Worm (Caenorhabditis elegans): ENCODE data around the gene E01G4.3.

Gene E01G4.3

ce11 chrII:13447166-13447643 lies 22.2 kb downstream of the E01G4.3 start, which contains the start of gene tbc-14:
TSS of gene tbc-14 (minus strand) at chrII:13447593.
- TF ChIP-seq tbx-9 (tag; optimal IDR thresholded peaks at IDR 0.05; ENCODE audit: borderline replicate concordance): no peak
- no peak for TF ChIP-seq atf-7 (tag; optimal IDR thresholded peaks at IDR 0.05)
- no peak for TF ChIP-seq egl-18 (GFP tag; IDR thresholded peaks at IDR 0.05)
- no peak for TF ChIP-seq ceh-79 (tag; optimal IDR thresholded peaks at IDR 0.05)
- TF ChIP-seq lsy-27 (tag; optimal IDR thresholded peaks at IDR 0.05; ENCODE audit: borderline replicate concordance, insufficient read depth): no peak
- TF ChIP-seq let-607 (tag; optimal IDR thresholded peaks at IDR 0.05): no peak
- TF ChIP-seq nfyb-1 (GFP tag; IDR thresholded peaks at IDR 0.05): no peak
- TF ChIP-seq F10E7.11 (tag; optimal IDR thresholded peaks at IDR 0.05): no peak
- no peak for TF ChIP-seq ceh-58 (GFP tag; IDR thresholded peaks at IDR 0.05)
- TF ChIP-seq ztf-25 (GFP tag; IDR thresholded peaks at IDR 0.05): no peak
- TF ChIP-seq attf-5 (GFP tag; optimal IDR thresholded peaks at IDR 0.05): no peak
- no peak for TF ChIP-seq cebp-2 (GFP tag; IDR thresholded peaks at IDR 0.05)
- no peak for TF ChIP-seq B0336.3 (GFP tag; IDR thresholded peaks at IDR 0.05)
- TF ChIP-seq sptf-2 (GFP tag; optimal IDR thresholded peaks at IDR 0.05): no peak
- no peak for TF ChIP-seq F39B2.1 (GFP tag; IDR thresholded peaks at IDR 0.05)
- no peak for TF ChIP-seq B0019.2 (GFP tag; conservative IDR thresholded peaks at IDR 0.05)
- no peak for TF ChIP-seq ceh-100 (GFP tag; IDR thresholded peaks at IDR 0.05)
- no peak for TF ChIP-seq hmg-20 (GFP tag; IDR thresholded peaks at IDR 0.05)
- TF ChIP-seq Y53F4B.3 (GFP tag; IDR thresholded peaks at IDR 0.05): no peak
- no peak for TF ChIP-seq lin-54 (GFP tag; optimal IDR thresholded peaks at IDR 0.05)

DNA sequence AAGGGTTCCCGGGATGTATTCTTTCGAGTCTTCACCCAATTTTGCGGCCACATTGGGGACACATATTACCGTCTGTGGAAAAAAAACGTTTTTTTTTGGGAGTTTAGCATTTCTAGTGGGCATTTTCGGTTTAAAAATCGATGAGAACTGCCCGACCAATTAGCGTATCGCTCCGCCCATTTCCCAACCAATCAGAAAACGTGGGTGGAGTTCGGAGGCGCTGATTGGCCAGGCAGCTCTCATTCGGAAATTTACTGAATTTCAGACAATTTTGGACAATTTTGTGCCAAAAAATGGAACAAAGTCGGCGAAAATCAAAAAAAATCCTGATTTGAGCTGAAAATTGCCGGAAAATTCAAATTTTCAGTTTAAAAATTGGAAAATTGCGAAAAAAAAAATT lies 22.8 kb downstream of the E01G4.3 start:
- TF ChIP-seq ztf-18 (tag; optimal IDR thresholded peaks at IDR 0.05): no peak
- TF ChIP-seq nfyb-1 (GFP tag; IDR thresholded peaks at IDR 0.05): peak; percentile 75; the same call in 1 of the 2 replicates

DNA sequence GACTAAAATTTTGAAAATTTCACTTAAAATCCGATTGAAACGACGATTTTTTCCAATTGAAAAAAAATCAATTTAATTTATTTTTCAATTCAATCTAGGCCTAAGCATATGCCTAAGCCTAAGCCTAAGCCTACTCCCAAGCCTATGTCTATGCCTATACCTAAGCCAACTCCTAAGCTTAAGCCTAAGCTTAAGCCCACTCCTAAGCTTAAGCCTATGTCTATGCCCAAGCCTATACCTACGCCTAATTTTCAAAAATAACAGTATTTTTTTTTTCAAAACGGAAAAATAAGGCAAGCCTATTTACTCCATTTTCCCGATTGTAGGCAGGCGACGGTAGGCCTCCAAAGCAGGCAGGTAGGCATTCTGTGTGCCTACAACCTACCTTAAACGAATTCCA lies 25.1 kb downstream of the E01G4.3 start:
- no peak for TF ChIP-seq lin-35 (GFP tag; optimal IDR thresholded peaks at IDR 0.05)

DNA sequence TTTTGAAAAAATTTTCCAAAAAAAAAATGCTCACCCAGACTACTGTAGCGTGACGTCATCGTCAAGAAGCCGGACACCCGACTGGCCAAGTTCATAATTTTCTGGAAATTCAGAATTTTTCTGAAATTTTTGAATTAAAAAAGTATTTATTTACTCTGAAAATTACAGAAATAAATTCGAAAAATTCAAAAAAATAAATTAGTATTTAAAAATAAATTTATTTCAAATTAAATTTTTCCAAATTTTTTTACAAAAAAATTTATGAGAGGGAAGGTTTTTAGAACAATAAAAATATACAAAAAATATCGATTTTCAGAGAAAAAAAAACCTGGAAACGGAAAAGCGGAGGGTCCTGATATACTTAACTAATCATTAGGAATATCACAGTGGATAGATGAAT lies 32.7 kb downstream of the E01G4.3 start, which contains the start of gene Y48E1C.4:
Y48E1C.4 (minus strand) TSS at position 101 of the 400 bp plus-strand sequence.
- TF ChIP-seq hrde-1 (tag; optimal IDR thresholded peaks at IDR 0.05; ENCODE audit: borderline replicate concordance): no peak
- no peak for TF ChIP-seq xnd-1 (tag; optimal IDR thresholded peaks at IDR 0.05)
- no peak for TF ChIP-seq K11D2.4 (GFP tag; IDR thresholded peaks at IDR 0.05)
- no peak for TF ChIP-seq nfya-2 (GFP tag; IDR thresholded peaks at IDR 0.05)
- TF ChIP-seq nhr-179 (tag; optimal IDR thresholded peaks at IDR 0.05): no peak
- no peak for TF ChIP-seq nfya-1 (tag; optimal IDR thresholded peaks at IDR 0.05; ENCODE audit: borderline replicate concordance, insufficient read depth)
- TF ChIP-seq C17E4.6 (GFP tag; IDR thresholded peaks at IDR 0.05): no peak
- no peak for TF ChIP-seq egl-18 (GFP tag; IDR thresholded peaks at IDR 0.05)
- TF ChIP-seq unc-130 (GFP tag; optimal IDR thresholded peaks at IDR 0.05): no peak

- TF ChIP-seq efl-1 (GFP tag; optimal IDR thresholded peaks at IDR 0.05) (no peak), sptf-2 (GFP tag; optimal IDR thresholded peaks at IDR 0.05) (no peak), F10E7.11 (tag; optimal IDR thresholded peaks at IDR 0.05) (no peak), repo-1 (tag; optimal IDR thresholded peaks at IDR 0.05) (no peak), nhr-120 (GFP tag; IDR thresholded peaks at IDR 0.05) (no peak), F37B4.10 (GFP tag; IDR thresholded peaks at IDR 0.05) (no peak), ceh-79 (tag; optimal IDR thresholded peaks at IDR 0.05) (no peak), C06A6.2 (GFP tag; conservative IDR thresholded peaks at IDR 0.05) (no peak), lin-26 (GFP tag; IDR thresholded peaks at IDR 0.05) (no peak), ceh-40 (GFP tag; IDR thresholded peaks at IDR 0.05) (no peak), hmg-1.2 (GFP tag; IDR thresholded peaks at IDR 0.05) (no peak), pbrm-1 (GFP tag; IDR thresholded peaks at IDR 0.05) (no peak), aptf-3 (GFP tag; IDR thresholded peaks at IDR 0.05) (no peak)
Observed at ce11 chrII:13424242-13424641, 45.2 kb downstream of the E01G4.3 start, which contains the start of gene Y48E1C.2. TSS of gene Y48E1C.2 (plus strand) at chrII:13424542.
